Fruit fly (Drosophila melanogaster): Measurements from ENCODE around the gene Bhmt.

DNA sequence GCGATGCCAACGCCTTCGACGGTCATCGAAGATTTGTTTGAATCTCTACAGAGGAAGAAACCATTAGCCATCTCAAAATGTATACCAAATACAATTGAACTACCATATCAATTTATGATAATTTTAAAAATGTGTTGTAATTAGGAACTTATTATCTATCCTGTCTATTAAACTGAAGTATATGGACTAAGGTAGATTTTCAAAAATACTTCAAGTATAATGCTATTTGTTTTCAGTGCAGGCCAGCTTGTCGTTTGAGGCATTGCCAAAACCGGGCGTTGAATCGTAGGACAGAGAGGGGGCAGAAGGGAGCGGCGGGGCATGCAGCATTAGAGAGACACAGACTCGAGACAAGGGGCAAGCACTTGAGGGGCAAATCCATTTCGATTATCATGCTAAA lies 49.6 kb downstream of the Bhmt start:
- TF ChIP-seq Clk (GFP tag; optimal IDR thresholded peaks at IDR 0.05) (no peak), toe (GFP tag; optimal IDR thresholded peaks at IDR 0.05) (no peak), CG5204 (GFP tag; optimal IDR thresholded peaks at IDR 0.05) (no peak), cic (GFP tag; optimal IDR thresholded peaks at IDR 0.05) (no peak), Crg-1 (GFP tag; optimal IDR thresholded peaks at IDR 0.05) (no peak), CG7045 (GFP tag; optimal IDR thresholded peaks at IDR 0.05) (no peak), tj (GFP tag; optimal IDR thresholded peaks at IDR 0.05) (no peak), kay (GFP tag; ENCODE audit: borderline replicate concordance) (no peak), CG1620 (GFP tag; optimal IDR thresholded peaks at IDR 0.05) (no peak)
